Worm (Caenorhabditis elegans) whole organism, L1 larva: Measurements from ENCODE around the gene ZC132.3.

ENCODE experiments used
- aly-2 ChIP-seq: fragments of 150-350 bp; optimal IDR thresholded peaks from 2 replicates; lab custom pipeline; 2014; ENCODE audit warnings: missing biosample characterization, missing genetic modification characterization
- ama-1 ChIP-seq: fragments of 150-350 bp; optimal IDR thresholded peaks from 2 replicates; lab custom pipeline; 2014
- ceh-82 ChIP-seq, 3 experiments: fragments of 150-350 bp in 1 of 3; sonication (generic microtip) in 2 of 3; optimal IDR thresholded peaks; 2 replicates each; lab custom pipeline; 2014 to 2017; ENCODE audit warnings: missing biosample characterization in 3 of 3, missing genetic modification characterization in 3 of 3
- hlh-17 ChIP-seq: fragments of 200-800 bp; sonication (Bioruptor generic); optimal IDR thresholded peaks from 2 replicates; lab custom pipeline; 2018; ENCODE audit warnings: missing genetic modification characterization, mild to moderate bottlenecking, missing compliant biosample characterization, moderate library complexity, borderline replicate concordance
- hpl-2 ChIP-seq: fragments of 150-350 bp; optimal IDR thresholded peaks from 2 replicates; lab custom pipeline; 2014; ENCODE audit warnings: missing biosample characterization, missing genetic modification reagents, missing genetic modification characterization
- lin-39 ChIP-seq: fragments of 150-350 bp; optimal IDR thresholded peaks from 2 replicates; lab custom pipeline; 2014; ENCODE audit warnings: missing biosample characterization, missing genetic modification reagents, missing genetic modification characterization
- nhr-12 ChIP-seq: sonication (generic microtip); optimal IDR thresholded peaks from 2 replicates; lab custom pipeline; 2017; ENCODE audit warnings: missing biosample characterization, missing genetic modification characterization
- nhr-76 ChIP-seq: sonication (generic microtip); optimal IDR thresholded peaks from 2 replicates; lab custom pipeline; 2017; ENCODE audit warnings: missing biosample characterization, missing genetic modification characterization
- unc-62 ChIP-seq: fragments of 150-350 bp; optimal IDR thresholded peaks from 2 replicates; lab custom pipeline; 2014; ENCODE audit warnings: missing biosample characterization, missing genetic modification reagents, missing genetic modification characterization
- vab-15 ChIP-seq: sonication (generic microtip); optimal IDR thresholded peaks from 2 replicates; lab custom pipeline; 2017; ENCODE audit warnings: missing genotype, mild to moderate bottlenecking, missing genetic modification characterization, missing compliant biosample characterization

ce11 chrV:4346799-4347198, 47.2 kb upstream of the ZC132.3 start, which contains the start of gene mcm-7:
- TF ChIP-seq hpl-2 (GFP tag; lab: Kevin White, UChicago) (no peak), ceh-82 (tag; optimal IDR thresholded peaks at IDR 0.05; lab: Kevin White, UChicago) (peak in 2 of 3 experiments; percentile 15 to 75), lin-39 (tag; lab: Kevin White, UChicago) (no peak), hlh-17 (no peak), ama-1 (lab: Kevin White, UChicago) (no peak), aly-2 (no peak), nhr-76 (tag; lab: Kevin White, UChicago) (no peak), vab-15 (tag; lab: Kevin White, UChicago) (no peak), nhr-12 (no peak), unc-62 (GFP tag; lab: Kevin White, UChicago) (no peak)
